Worm (Caenorhabditis elegans): ENCODE measurements around the gene nhr-192.
A peak's percentile ranks its signal among the peaks of the same experiment; 100 is the strongest.

nhr-192 gene

ce11 chrV:10060039-10060438 lies 10.4 kb downstream of the nhr-192 start:
- no peak for TF ChIP-seq hlh-30 (tag; optimal IDR thresholded peaks at IDR 0.05; ENCODE audit: insufficient read depth)

ce11 chrV:10058748-10059147 lies 11.7 kb downstream of the nhr-192 start:
- no peak for TF ChIP-seq hlh-13 (GFP tag; optimal IDR thresholded peaks at IDR 0.05)
- no peak for TF ChIP-seq F13H6.1 (tag; optimal IDR thresholded peaks at IDR 0.05)
- no peak for TF ChIP-seq unc-3 (GFP tag; conservative IDR thresholded peaks at IDR 0.05)
- no peak for TF ChIP-seq unc-3 (tag; optimal IDR thresholded peaks at IDR 0.05)
- no peak for TF ChIP-seq hlh-30 (tag; optimal IDR thresholded peaks at IDR 0.05; ENCODE audit: insufficient read depth)
- no peak for TF ChIP-seq hlh-15 (tag; optimal IDR thresholded peaks at IDR 0.05)
- no peak for TF ChIP-seq nhr-11 (tag; optimal IDR thresholded peaks at IDR 0.05)
- TF ChIP-seq ceh-45 (GFP tag; IDR thresholded peaks at IDR 0.05): no peak
- no peak for TF ChIP-seq ztf-16 (tag; optimal IDR thresholded peaks at IDR 0.05)
- no peak for TF ChIP-seq dmd-4 (tag; optimal IDR thresholded peaks at IDR 0.05; ENCODE audit: borderline replicate concordance)
- no peak for TF ChIP-seq hlh-8 (tag; optimal IDR thresholded peaks at IDR 0.05)
- TF ChIP-seq sox-2 (GFP tag; IDR thresholded peaks at IDR 0.05): no peak
- TF ChIP-seq ref-2 (tag; optimal IDR thresholded peaks at IDR 0.05): no peak
- TF ChIP-seq ets-4 (tag; optimal IDR thresholded peaks at IDR 0.05): no peak
- TF ChIP-seq mec-3 (tag; optimal IDR thresholded peaks at IDR 0.05; ENCODE audit: borderline replicate concordance): no peak
- TF ChIP-seq hlh-6 (tag; optimal IDR thresholded peaks at IDR 0.05): no peak
- no peak for TF ChIP-seq unc-86 (tag; optimal IDR thresholded peaks at IDR 0.05)
- TF ChIP-seq nfya-1 (tag; optimal IDR thresholded peaks at IDR 0.05): no peak
- TF ChIP-seq elt-4 (tag; optimal IDR thresholded peaks at IDR 0.05): no peak
- no peak for TF ChIP-seq ceh-18 (tag; optimal IDR thresholded peaks at IDR 0.05)

ce11 chrV:10054872-10055271 lies 15.6 kb downstream of the nhr-192 start, which contains the start of gene yif-1:
Gene yif-1 (minus strand): TSS chrV:10054913.
- TF ChIP-seq unc-42 (tag; optimal IDR thresholded peaks at IDR 0.05) (peak; percentile 70), elt-4 (tag; optimal IDR thresholded peaks at IDR 0.05) (no peak), ceh-30 (tag; optimal IDR thresholded peaks at IDR 0.05) (peak; percentile 36)

ce11 chrV:10051855-10052254 lies 18.6 kb downstream of the nhr-192 start, which contains the start of gene str-118:
Gene str-118 (plus strand): TSS chrV:10052155.
- TF ChIP-seq ref-2 (tag; optimal IDR thresholded peaks at IDR 0.05): no peak
- TF ChIP-seq npax-4 (tag; optimal IDR thresholded peaks at IDR 0.05): no peak
- TF ChIP-seq ceh-30 (tag; optimal IDR thresholded peaks at IDR 0.05): no peak
- no peak for TF ChIP-seq che-1 (tag; optimal IDR thresholded peaks at IDR 0.05)
- no peak for TF ChIP-seq Y22D7AL.16 (tag; optimal IDR thresholded peaks at IDR 0.05)
- TF ChIP-seq ceh-24 (tag; optimal IDR thresholded peaks at IDR 0.05): no peak

DNA sequence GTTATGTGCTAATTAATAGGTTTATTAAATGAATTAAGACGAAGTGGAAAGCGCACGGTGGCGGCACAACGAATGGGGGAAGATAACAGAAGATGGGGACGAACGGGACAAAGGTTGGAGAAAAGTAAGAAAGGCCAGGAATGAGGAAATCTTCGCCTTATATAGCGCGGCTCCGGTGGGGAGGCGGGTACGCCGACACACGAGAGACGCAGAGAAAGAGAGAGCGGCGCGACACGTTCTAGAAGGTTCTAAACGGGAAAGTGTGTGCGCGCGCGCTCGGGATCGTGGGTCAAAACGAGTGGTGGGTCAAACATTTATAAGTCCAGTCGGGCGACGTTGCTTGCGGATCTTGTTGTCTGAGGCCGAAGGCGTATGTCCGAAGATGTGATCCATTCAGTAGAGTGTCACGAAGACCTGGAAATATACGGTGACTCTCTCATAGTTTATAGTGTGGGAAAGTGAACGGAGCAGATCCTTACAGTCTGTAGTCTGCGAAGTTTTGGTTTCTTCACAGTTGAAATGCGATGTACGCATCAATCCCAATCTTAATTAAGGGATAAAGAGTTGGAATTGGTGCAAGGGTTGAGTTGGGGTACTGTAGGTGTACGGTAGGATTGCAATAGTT lies 21.1 kb downstream of the nhr-192 start:
- TF ChIP-seq ceh-45 (GFP tag; IDR thresholded peaks at IDR 0.05): 0 out of 2 replicates have a peak, but pooled peaks have one; percentile 33

ce11 chrV:10047189-10047588 lies 23.3 kb downstream of the nhr-192 start:
- TF ChIP-seq nhr-11 (tag; optimal IDR thresholded peaks at IDR 0.05) (no peak), hlh-30 (tag; optimal IDR thresholded peaks at IDR 0.05; ENCODE audit: insufficient read depth) (no peak), ama-1 (optimal IDR thresholded peaks at IDR 0.05) (no peak), ceh-48 (tag; optimal IDR thresholded peaks at IDR 0.05) (no peak), ceh-31 (tag; optimal IDR thresholded peaks at IDR 0.05) (no peak), unc-42 (tag; optimal IDR thresholded peaks at IDR 0.05) (no peak), syd-9 (tag; optimal IDR thresholded peaks at IDR 0.05) (no peak), hlh-8 (tag; optimal IDR thresholded peaks at IDR 0.05) (no peak), ceh-22 (tag; optimal IDR thresholded peaks at IDR 0.05) (no peak), npax-4 (tag; optimal IDR thresholded peaks at IDR 0.05) (no peak), elt-4 (tag; optimal IDR thresholded peaks at IDR 0.05) (no peak), unc-3 (GFP tag; conservative IDR thresholded peaks at IDR 0.05) (no peak), unc-3 (tag; optimal IDR thresholded peaks at IDR 0.05) (no peak), ttx-3 (tag; optimal IDR thresholded peaks at IDR 0.05) (no peak), ceh-45 (GFP tag; IDR thresholded peaks at IDR 0.05) (no peak), fax-1 (tag; optimal IDR thresholded peaks at IDR 0.05) (no peak), T23F11.4 (GFP tag; optimal IDR thresholded peaks at IDR 0.05) (no peak), dmd-4 (tag; optimal IDR thresholded peaks at IDR 0.05; ENCODE audit: borderline replicate concordance) (no peak), che-1 (tag; optimal IDR thresholded peaks at IDR 0.05) (no peak)

Measured in whole organism, late embryonic.